Worm (Caenorhabditis elegans): ENCODE data around the gene swip-10.

The swip-10 gene

DNA sequence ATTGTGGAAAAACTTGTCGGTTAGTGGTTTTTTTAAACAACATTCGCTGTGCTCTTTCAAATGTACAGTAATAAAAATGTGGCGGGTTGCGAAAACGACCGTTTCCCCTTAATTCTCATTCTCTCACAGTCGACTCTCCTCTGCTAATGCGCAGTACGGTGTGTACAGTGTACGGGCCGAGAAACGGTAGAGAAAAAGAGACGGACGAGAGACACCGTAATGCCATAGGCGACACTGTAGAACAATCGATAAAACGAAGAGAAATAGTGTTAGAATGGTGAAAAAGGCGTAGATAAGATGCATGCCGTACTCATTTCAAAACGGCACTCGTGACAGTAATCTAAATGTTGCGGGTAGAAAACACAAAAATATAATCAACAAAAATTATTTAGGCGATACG lies 27.6 kb downstream of the swip-10 start (continued):
- TF ChIP-seq nhr-48 (tag; optimal IDR thresholded peaks at IDR 0.05) (no peak), ceh-20 (GFP tag; IDR thresholded peaks at IDR 0.05) (no peak), ztf-7 (tag; optimal IDR thresholded peaks at IDR 0.05) (no peak), nhr-28 (tag; optimal IDR thresholded peaks at IDR 0.05) (peak; percentile 51), mep-1 (tag; optimal IDR thresholded peaks at IDR 0.05) (peak; percentile 58), F10B5.3 (tag; optimal IDR thresholded peaks at IDR 0.05) (no peak), dve-1 (tag; optimal IDR thresholded peaks at IDR 0.05; ENCODE audit: insufficient read depth) (peak; percentile 73), T20F7.1 (GFP tag; optimal IDR thresholded peaks at IDR 0.05) (no peak), ama-1 (optimal IDR thresholded peaks at IDR 0.05) (no peak), unc-62 (GFP tag; optimal IDR thresholded peaks at IDR 0.05 in 1 of 2) (no peak), unc-62 (tag; optimal IDR thresholded peaks at IDR 0.05) (no peak), lin-1 (GFP tag; IDR thresholded peaks at IDR 0.05) (no peak), madf-5 (GFP tag; IDR thresholded peaks at IDR 0.05) (no peak), daf-19 (GFP tag; conservative IDR thresholded peaks at IDR 0.05) (no peak), nhr-42 (GFP tag; IDR thresholded peaks at IDR 0.05) (no peak), mdt-29 (GFP tag; IDR thresholded peaks at IDR 0.05) (no peak), lim-7 (GFP tag; IDR thresholded peaks at IDR 0.05) (no peak), nhr-41 (GFP tag; IDR thresholded peaks at IDR 0.05) (no peak), zag-1 (tag; optimal IDR thresholded peaks at IDR 0.05) (no peak), ceh-82 (tag; optimal IDR thresholded peaks at IDR 0.05) (no peak), daf-12 (tag; optimal IDR thresholded peaks at IDR 0.05) (no peak), aly-2 (tag; optimal IDR thresholded peaks at IDR 0.05) (no peak), nhr-25 (tag; optimal IDR thresholded peaks at IDR 0.05; ENCODE audit: borderline replicate concordance, insufficient read depth) (no peak), nhr-102 (tag; optimal IDR thresholded peaks at IDR 0.05) (no peak), attf-4 (tag; optimal IDR thresholded peaks at IDR 0.05) (no peak), dmd-6 (GFP tag; IDR thresholded peaks at IDR 0.05) (peak; percentile 60), lsy-2 (tag; optimal IDR thresholded peaks at IDR 0.05) (no peak), tag-97 (GFP tag; IDR thresholded peaks at IDR 0.05) (no peak), dpl-1 (GFP tag; optimal IDR thresholded peaks at IDR 0.05) (no peak), fos-1 (tag; optimal IDR thresholded peaks at IDR 0.05) (no peak), zfp-3 (GFP tag; conservative IDR thresholded peaks at IDR 0.05) (no peak)

ce11 chrX:2089434-2089833 lies 28.6 kb downstream of the swip-10 start, which contains the start of gene lsy-2:
lsy-2 (plus strand) TSS chrX:2089704.
- no peak for TF ChIP-seq hlh-11 (tag; optimal IDR thresholded peaks at IDR 0.05)
- TF ChIP-seq daf-16 (GFP tag; optimal IDR thresholded peaks at IDR 0.05), result no peak
- TF ChIP-seq daf-16 (tag; optimal IDR thresholded peaks at IDR 0.05), result peak; percentile 70
- TF ChIP-seq rbr-2 (tag; optimal IDR thresholded peaks at IDR 0.05), result peak; percentile 19
- TF ChIP-seq duxl-1 (tag; optimal IDR thresholded peaks at IDR 0.05; ENCODE audit: poor library complexity), result peak; percentile 50
- peak; percentile 86 for TF ChIP-seq nhr-25 (tag; optimal IDR thresholded peaks at IDR 0.05; ENCODE audit: borderline replicate concordance, insufficient read depth)
- peak; percentile 64 for TF ChIP-seq aha-1 (tag)
- no peak for TF ChIP-seq egl-43 (GFP tag; IDR thresholded peaks at IDR 0.05)
- peak; percentile 65 for TF ChIP-seq hlh-30 (tag; optimal IDR thresholded peaks at IDR 0.05; ENCODE audit: insufficient read depth)
- TF ChIP-seq daf-19 (GFP tag; conservative IDR thresholded peaks at IDR 0.05), result no peak
- 0 out of 2 replicates have a peak, but pooled peaks have one; percentile 30 for TF ChIP-seq set-16 (GFP tag; IDR thresholded peaks at IDR 0.05)
- no peak for TF ChIP-seq F49E8.2 (tag; optimal IDR thresholded peaks at IDR 0.05; ENCODE audit: borderline replicate concordance)
- peak; percentile 40 for TF ChIP-seq mxl-3 (GFP tag; optimal IDR thresholded peaks at IDR 0.05)
- peak; percentile 31 for TF ChIP-seq dve-1 (tag; optimal IDR thresholded peaks at IDR 0.05; ENCODE audit: insufficient read depth)
- peak; percentile 75 for TF ChIP-seq mes-2 (tag; optimal IDR thresholded peaks at IDR 0.05; ENCODE audit: poor library complexity, severe bottlenecking)
- TF ChIP-seq hmg-1.1 (GFP tag; IDR thresholded peaks at IDR 0.05), result peak; percentile 52
- peak; percentile 72 for TF ChIP-seq dpl-1 (GFP tag; optimal IDR thresholded peaks at IDR 0.05)
- peak; percentile 57 for TF ChIP-seq mep-1 (tag; optimal IDR thresholded peaks at IDR 0.05)
- peak in 1 of 2 experiments; percentile 41 for TF ChIP-seq hif-1 (tag; optimal IDR thresholded peaks at IDR 0.05)
- peak; percentile 72 for TF ChIP-seq lin-13 (GFP tag; optimal IDR thresholded peaks at IDR 0.05)
- peak in 1 of 2 experiments; percentile 20 for TF ChIP-seq mdl-1 (tag; optimal IDR thresholded peaks at IDR 0.05)
- TF ChIP-seq arid-1 (GFP tag; conservative IDR thresholded peaks at IDR 0.05), result no peak
- no peak for TF ChIP-seq aly-2 (tag; optimal IDR thresholded peaks at IDR 0.05)
- TF ChIP-seq dmd-6 (GFP tag; IDR thresholded peaks at IDR 0.05), result peak; percentile 50
- TF ChIP-seq vab-7 (GFP tag; IDR thresholded peaks at IDR 0.05), result 0 out of 2 replicates have a peak, but pooled peaks have one; percentile 15
- 0 out of 2 replicates have a peak, but pooled peaks have one; percentile 15 for TF ChIP-seq ctbp-1 (GFP tag; IDR thresholded peaks at IDR 0.05)
- TF ChIP-seq nhr-28 (tag; optimal IDR thresholded peaks at IDR 0.05), result peak; percentile 46
- no peak for TF ChIP-seq unc-62 (GFP tag; optimal IDR thresholded peaks at IDR 0.05 in 1 of 2)
- TF ChIP-seq unc-62 (tag; optimal IDR thresholded peaks at IDR 0.05), result no peak
